Fruit fly (Drosophila melanogaster): ENCODE measurements around the gene NimA.

DNA sequence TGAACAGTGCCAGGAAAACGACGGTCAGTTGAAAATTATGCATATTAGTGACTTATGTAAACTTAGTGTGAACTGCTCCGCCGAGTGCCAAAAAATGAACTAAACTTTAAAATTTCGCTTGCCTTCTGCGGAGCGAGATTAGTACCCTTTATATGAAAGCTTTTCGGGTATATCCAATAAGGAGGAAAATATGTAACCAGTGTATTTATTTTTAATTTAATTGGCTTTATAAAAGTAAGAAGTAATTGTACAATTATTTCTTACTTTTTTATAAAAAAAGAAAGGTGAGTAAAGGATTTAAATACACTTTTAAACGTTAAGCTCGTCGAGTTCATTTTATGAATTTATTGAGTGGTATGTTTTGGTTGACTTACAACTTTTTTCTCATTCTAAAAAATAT, 15.5 kb downstream of the NimA start, which contains the start of gene He:
- TF ChIP-seq ovo (GFP tag; optimal IDR thresholded peaks at IDR 0.05) (no peak), kay (GFP tag; ENCODE audit: borderline replicate concordance) (no peak)
